Fruit fly (Drosophila melanogaster): Measurements from ENCODE around the gene TORIP.
A peak's percentile ranks its signal among the peaks of the same experiment; 100 is the strongest.

The TORIP gene

dm6 chr3L:19817807-19818531, 13.1 kb upstream of the TORIP start, which contains the start of the genes Fibp and Deaf1 (continued):
- peak; percentile 35 for TF ChIP-seq Nf-YB (GFP tag; optimal IDR thresholded peaks at IDR 0.05)
- peak; percentile 82 for TF ChIP-seq Hsf (GFP tag; optimal IDR thresholded peaks at IDR 0.05)
- peak; percentile 45 for TF ChIP-seq gcm (GFP tag; optimal IDR thresholded peaks at IDR 0.05)
- peak; percentile 96 for TF ChIP-seq CG4360 (GFP tag; IDR thresholded peaks at IDR 0.05)
- no peak for TF ChIP-seq Hr39 (optimal IDR thresholded peaks at IDR 0.05)
- peak; percentile 95 for TF ChIP-seq Elba2 (GFP tag; optimal IDR thresholded peaks at IDR 0.05)
- peak; percentile 41 for TF ChIP-seq CG8281 (tag; optimal IDR thresholded peaks at IDR 0.05)
- TF ChIP-seq bbx (GFP tag; IDR thresholded peaks at IDR 0.05; ENCODE audit: partially characterized antibody): peak; percentile 98
- TF ChIP-seq Hmr (GFP tag; optimal IDR thresholded peaks at IDR 0.05): peak; percentile 72
- no peak for TF ChIP-seq CG11695 (GFP tag; IDR thresholded peaks at IDR 0.05)
- TF ChIP-seq fu2 (GFP tag; optimal IDR thresholded peaks at IDR 0.05): peak; percentile 88
- TF ChIP-seq CG11085 (GFP tag; IDR thresholded peaks at IDR 0.05): peak; percentile 62
- TF ChIP-seq CG13287 (GFP tag; IDR thresholded peaks at IDR 0.05; ENCODE audit: partially characterized antibody): peak; percentile 94
- no peak for TF ChIP-seq C15 (GFP tag; IDR thresholded peaks at IDR 0.05)
- peak; percentile 70 for TF ChIP-seq CG31441 (GFP tag; IDR thresholded peaks at IDR 0.05)
- TF ChIP-seq Oaz (GFP tag; IDR thresholded peaks at IDR 0.05): peak; percentile 44; the same call in 1 of the 2 replicates
- peak; percentile 95 for TF ChIP-seq hbn (GFP tag; IDR thresholded peaks at IDR 0.05; ENCODE audit: partially characterized antibody)
- peak; percentile 99 for TF ChIP-seq ewg (GFP tag; optimal IDR thresholded peaks at IDR 0.05)
- TF ChIP-seq jumu (GFP tag; optimal IDR thresholded peaks at IDR 0.05): peak; percentile 80
- TF ChIP-seq cas (GFP tag; IDR thresholded peaks at IDR 0.05): peak; percentile 32; the same call in 1 of the 2 replicates
- no peak for TF ChIP-seq TFAM (GFP tag; optimal IDR thresholded peaks at IDR 0.05)
- TF ChIP-seq CG17328 (GFP tag; IDR thresholded peaks at IDR 0.05): no peak
- TF ChIP-seq ranshi (GFP tag; IDR thresholded peaks at IDR 0.05): peak; percentile 39; the same call in 1 of the 2 replicates
- TF ChIP-seq eve (GFP tag; optimal IDR thresholded peaks at IDR 0.05): no peak
- TF ChIP-seq Dp (GFP tag; optimal IDR thresholded peaks at IDR 0.05): peak; percentile 2
- TF ChIP-seq CG1647 (GFP tag; optimal IDR thresholded peaks at IDR 0.05): peak; percentile 67
- 0 out of 2 replicates have a peak, but pooled peaks have one; percentile 41 for TF ChIP-seq HLH3B (GFP tag; IDR thresholded peaks at IDR 0.05)
- TF ChIP-seq CG9876 (GFP tag; optimal IDR thresholded peaks at IDR 0.05): peak; percentile 82
- peak; percentile 38 for TF ChIP-seq Sry-β (GFP tag; optimal IDR thresholded peaks at IDR 0.05)
- no peak for TF ChIP-seq HHEX (GFP tag; optimal IDR thresholded peaks at IDR 0.05)
- peak; percentile 75 for TF ChIP-seq Nf-YC (tag; optimal IDR thresholded peaks at IDR 0.05)
- TF ChIP-seq Dbx (GFP tag; IDR thresholded peaks at IDR 0.05): peak; percentile 87
- TF ChIP-seq zf30C (GFP tag; optimal IDR thresholded peaks at IDR 0.05): no peak
- peak; percentile 60 for TF ChIP-seq Fer2 (tag; optimal IDR thresholded peaks at IDR 0.05)
- no peak for TF ChIP-seq gsb-n (tag; optimal IDR thresholded peaks at IDR 0.05)
- TF ChIP-seq Lpt (GFP tag; optimal IDR thresholded peaks at IDR 0.05): peak; percentile 25
- no peak for TF ChIP-seq Doc2 (GFP tag; IDR thresholded peaks at IDR 0.05)
- TF ChIP-seq CG1602 (GFP tag; optimal IDR thresholded peaks at IDR 0.05): peak; percentile 83
- 0 out of 2 replicates have a peak, but pooled peaks have one; percentile 33 for TF ChIP-seq CG4730 (GFP tag; IDR thresholded peaks at IDR 0.05)
- TF ChIP-seq CG1233 (GFP tag; optimal IDR thresholded peaks at IDR 0.05): peak; percentile 72
- TF ChIP-seq sqz (GFP tag; optimal IDR thresholded peaks at IDR 0.05): no peak
- TF ChIP-seq CG8089 (GFP tag; optimal IDR thresholded peaks at IDR 0.05): peak; percentile 66
- TF ChIP-seq dmrt11E (tag; optimal IDR thresholded peaks at IDR 0.05): peak; percentile 79
- peak; percentile 85 for TF ChIP-seq Atf-2 (GFP tag; optimal IDR thresholded peaks at IDR 0.05)
- peak; percentile 72 for TF ChIP-seq ems (GFP tag; optimal IDR thresholded peaks at IDR 0.05)
- peak; percentile 80 for TF ChIP-seq Side (GFP tag; optimal IDR thresholded peaks at IDR 0.05)
- TF ChIP-seq Chrac-16 (GFP tag; optimal IDR thresholded peaks at IDR 0.05): peak; percentile 84
- no peak; the same call in 1 of the 3 replicates for TF ChIP-seq B-H1 (GFP tag; IDR thresholded peaks at IDR 0.05)
- TF ChIP-seq CG15269 (tag; optimal IDR thresholded peaks at IDR 0.05): peak; percentile 68
- peak; percentile 58; the same call in 1 of the 2 replicates for TF ChIP-seq CG11247 (GFP tag; IDR thresholded peaks at IDR 0.05)
